Worm (Caenorhabditis elegans) whole organism, L4/young adult: ENCODE data around the gene T19H5.7.

Source experiments
- W03F9.2 ChIP-seq: fragments of 150-350 bp; optimal IDR thresholded peaks from 2 replicates; lab custom pipeline; 2014; ENCODE audit warnings: missing biosample characterization, missing genetic modification characterization
- dao-5 ChIP-seq: sonication (generic microtip); optimal IDR thresholded peaks from 2 replicates; lab custom pipeline; 2016; ENCODE audit warnings: missing genotype, missing genetic modification characterization, moderate library complexity, missing compliant biosample characterization

DNA sequence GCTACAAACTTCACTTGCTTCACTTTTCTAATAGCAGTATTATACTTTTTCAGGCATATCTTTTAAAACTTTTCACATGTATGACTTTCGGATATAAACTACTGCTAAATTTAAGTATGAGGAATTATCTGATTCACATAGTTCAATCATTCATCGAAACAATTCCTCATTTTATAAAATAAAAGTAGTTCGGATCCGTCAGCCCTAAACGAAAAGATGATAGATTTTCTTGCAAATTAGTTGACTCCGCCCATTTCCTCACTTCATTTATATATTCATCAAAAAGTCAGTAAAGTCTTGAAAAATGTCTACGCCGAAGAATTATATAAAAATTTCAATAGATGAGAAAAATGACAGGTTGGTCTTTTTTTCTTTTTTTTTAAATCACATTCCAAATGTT lies 2.3 kb downstream of the T19H5.7 start, which contains the start of gene chil-27:
- TF ChIP-seq W03F9.2 (no peak), dao-5 (tag; lab: Kevin White, UChicago) (no peak)
